Fruit fly (Drosophila melanogaster) whole organism, embryonic: ENCODE results near the gene CG6012.
A peak's percentile ranks its signal among the peaks of the same experiment; 100 is the strongest.

ENCODE experiments used
- Atf6 ChIP-seq: fragments of 200-800 bp; sonication (Bioruptor generic); IDR thresholded peaks from 2 replicates; pipeline ENCODE4 v1.3.6; 2022; ENCODE audit warnings: missing biosample characterization, missing genetic modification characterization
- B-H2 ChIP-seq: fragments of 200-800 bp; sonication (Bioruptor generic); optimal IDR thresholded peaks from 2 replicates; lab custom pipeline; 2018; ENCODE audit warnings: missing biosample characterization, mild to moderate bottlenecking, missing genetic modification characterization
- BtbVII ChIP-seq: fragments of 200-800 bp; sonication (Bioruptor generic); optimal IDR thresholded peaks from 3 replicates; lab custom pipeline; 2017; ENCODE audit warnings: missing biosample characterization, mild to moderate bottlenecking, missing genetic modification characterization
- CG10431 ChIP-seq: fragments of 200-800 bp; sonication (Bioruptor generic); optimal IDR thresholded peaks from 3 replicates; lab custom pipeline; 2018; ENCODE audit warnings: missing biosample characterization, mild to moderate bottlenecking, missing genetic modification characterization
- CG11456 ChIP-seq: fragments of 200-800 bp; sonication (Bioruptor generic); IDR thresholded peaks from 3 replicates; pipeline ENCODE4 v1.3.6; 2022; ENCODE audit warnings: missing biosample characterization, missing genetic modification characterization
- CG12744 ChIP-seq: fragments of 200-800 bp; sonication (Bioruptor generic); optimal IDR thresholded peaks from 2 replicates; lab custom pipeline; 2016; ENCODE audit warnings: missing biosample characterization, missing genetic modification characterization
- CG13287 ChIP-seq: fragments of 200-800 bp; sonication (Bioruptor generic); IDR thresholded peaks from 2 replicates; pipeline ENCODE4 v1.3.6; 2022; ENCODE audit warnings: missing biosample characterization, missing genetic modification characterization; ENCODE audit not compliant: partially characterized antibody
- CG15696 ChIP-seq: fragments of 200-800 bp; sonication (Bioruptor generic); optimal IDR thresholded peaks from 2 replicates; lab custom pipeline; 2019; ENCODE audit warnings: missing biosample characterization, mild to moderate bottlenecking, missing genetic modification characterization, moderate library complexity
- CG16815 ChIP-seq: fragments of 200-800 bp; sonication (Bioruptor generic); optimal IDR thresholded peaks from 3 replicates; lab custom pipeline; 2017; ENCODE audit warnings: missing biosample characterization, mild to moderate bottlenecking, missing genetic modification characterization
- CG1832 ChIP-seq: fragments of 200-800 bp; sonication (Bioruptor generic); optimal IDR thresholded peaks from 2 replicates; lab custom pipeline; 2017; ENCODE audit warnings: missing biosample characterization, mild to moderate bottlenecking, missing genetic modification characterization, inconsistent platforms
- CG18764 ChIP-seq: fragments of 200-800 bp; sonication (Bioruptor generic); optimal IDR thresholded peaks from 3 replicates; lab custom pipeline; 2016; ENCODE audit warnings: missing biosample characterization, missing genetic modification characterization
- CG3163 ChIP-seq: fragments of 200-800 bp; sonication (Bioruptor generic); optimal IDR thresholded peaks from 3 replicates; lab custom pipeline; 2016; ENCODE audit warnings: missing biosample characterization, missing genetic modification characterization
- CG32532 ChIP-seq: fragments of 200-800 bp; sonication (Bioruptor generic); IDR thresholded peaks from 2 replicates; pipeline ENCODE4 v1.3.6; 2022; ENCODE audit warnings: missing biosample characterization, missing genetic modification characterization
- CG33213 ChIP-seq: fragments of 200-800 bp; sonication (Bioruptor generic); optimal IDR thresholded peaks from 3 replicates; lab custom pipeline; 2016; ENCODE audit warnings: missing biosample characterization, missing genetic modification characterization
- CG34376 ChIP-seq: fragments of 200-800 bp; sonication (Bioruptor generic); optimal IDR thresholded peaks from 2 replicates; lab custom pipeline; 2018; ENCODE audit warnings: missing biosample characterization, mild to moderate bottlenecking, missing genetic modification characterization
- CG3838 ChIP-seq: fragments of 200-800 bp; sonication (Bioruptor generic); optimal IDR thresholded peaks from 3 replicates; lab custom pipeline; 2016; ENCODE audit warnings: missing biosample characterization, missing genetic modification characterization
- CG6765 ChIP-seq: fragments of 200-800 bp; sonication (Bioruptor generic); optimal IDR thresholded peaks from 3 replicates; lab custom pipeline; 2017; ENCODE audit warnings: missing biosample characterization, mild to moderate bottlenecking, missing genetic modification characterization
- CG8765 ChIP-seq: fragments of 200-800 bp; sonication (Bioruptor generic); IDR thresholded peaks from 2 replicates; pipeline ENCODE4 v1.3.6; 2022; ENCODE audit warnings: missing biosample characterization, missing genetic modification characterization
- CG9437 ChIP-seq: fragments of 200-800 bp; sonication (Bioruptor generic); optimal IDR thresholded peaks from 2 replicates; lab custom pipeline; 2018; ENCODE audit warnings: missing biosample characterization, mild to moderate bottlenecking, missing genetic modification characterization
- CG9932 ChIP-seq: fragments of 200-800 bp; sonication (Bioruptor generic); IDR thresholded peaks from 2 replicates; pipeline ENCODE4 v1.3.6; 2022; ENCODE audit warnings: missing biosample characterization, missing genetic modification characterization
- CkIIα-i1 ChIP-seq: fragments of 200-800 bp; sonication (Bioruptor generic); IDR thresholded peaks from 2 replicates; pipeline ENCODE4 v1.3.6; 2022; ENCODE audit warnings: missing biosample characterization, missing genetic modification characterization
- D ChIP-seq, 2 experiments: fragments of 200-800 bp in 1 of 2; fragments of >200 bp in 1 of 2; sonication (Bioruptor generic) in 1 of 2; optimal IDR thresholded peaks; 2 replicates in 1 of 2; 3 replicates in 1 of 2; lab custom pipeline; 2017; ENCODE audit warnings: mild to moderate bottlenecking in 1 of 2, missing biosample characterization in 1 of 2, missing genetic modification characterization in 1 of 2, missing genetic modification reagents in 1 of 2
- Dbx ChIP-seq: fragments of 200-800 bp; sonication (Bioruptor generic); IDR thresholded peaks from 3 replicates; pipeline ENCODE4 v1.3.6; 2022; ENCODE audit warnings: missing biosample characterization, missing genetic modification characterization
- E2f2 ChIP-seq: fragments of 200-800 bp; sonication (Bioruptor generic); IDR thresholded peaks from 2 replicates; pipeline ENCODE4 v1.3.6; 2022; ENCODE audit warnings: missing biosample characterization, missing genetic modification characterization
- Eip74EF ChIP-seq, 2 experiments: fragments of 200-800 bp in 1 of 2; fragments of >200 bp in 1 of 2; sonication (Bioruptor generic) in 1 of 2; optimal IDR thresholded peaks; 2 replicates each; lab custom pipeline; 2017 to 2019; ENCODE audit warnings: missing biosample characterization in 2 of 2, missing genetic modification characterization in 2 of 2, mild to moderate bottlenecking in 1 of 2, moderate library complexity in 1 of 2
- Hmr ChIP-seq: fragments of 200-800 bp; sonication (Bioruptor generic); optimal IDR thresholded peaks from 3 replicates; lab custom pipeline; 2017; ENCODE audit warnings: mild to moderate bottlenecking, missing biosample characterization, missing genetic modification reagents, missing genetic modification characterization
- Hr39 ChIP-seq: fragments of >200 bp; optimal IDR thresholded peaks from 2 replicates; lab custom pipeline; 2017
- Mad ChIP-seq: fragments of 200-800 bp; sonication (Bioruptor generic); optimal IDR thresholded peaks from 2 replicates; lab custom pipeline; 2016; ENCODE audit warnings: missing biosample characterization, missing genetic modification characterization
- Med ChIP-seq: fragments of 200-800 bp; sonication (Bioruptor generic); peaks from one replicate; lab custom pipeline; 2016; ENCODE audit warnings: missing biosample characterization, missing genetic modification characterization, mild to moderate bottlenecking, inconsistent platforms, moderate library complexity
- Nf-YC ChIP-seq: fragments of 200-800 bp; optimal IDR thresholded peaks from 3 replicates; lab custom pipeline; 2019; ENCODE audit warnings: missing biosample characterization, mild to moderate bottlenecking, missing genetic modification characterization, moderate library complexity
- NfI ChIP-seq: fragments of 200-800 bp; sonication (Bioruptor generic); optimal IDR thresholded peaks from 3 replicates; lab custom pipeline; 2018; ENCODE audit warnings: missing biosample characterization, mild to moderate bottlenecking, missing genetic modification characterization, moderate library complexity
- Scr ChIP-seq: fragments of 200-800 bp; sonication (Bioruptor generic); IDR thresholded peaks from 2 replicates; pipeline ENCODE4 v1.3.6; 2022; ENCODE audit warnings: missing biosample characterization, missing genetic modification characterization; ENCODE audit not compliant: partially characterized antibody
- TFAM ChIP-seq: fragments of 200-800 bp; sonication (Bioruptor generic); optimal IDR thresholded peaks from 2 replicates; lab custom pipeline; 2017; ENCODE audit warnings: missing biosample characterization, missing genetic modification characterization, inconsistent platforms
- ase ChIP-seq: fragments of 200-800 bp; sonication (Bioruptor generic); IDR thresholded peaks from 3 replicates; pipeline ENCODE4 v1.3.6; 2022; ENCODE audit warnings: missing biosample characterization, missing genetic modification characterization
- bbx ChIP-seq: fragments of 200-800 bp; sonication (Bioruptor generic); IDR thresholded peaks from 2 replicates; pipeline ENCODE4 v1.3.6; 2022; ENCODE audit warnings: missing biosample characterization, missing genetic modification characterization; ENCODE audit not compliant: partially characterized antibody
- caup ChIP-seq: fragments of 200-800 bp; sonication (Bioruptor generic); optimal IDR thresholded peaks from 3 replicates; lab custom pipeline; 2017; ENCODE audit warnings: missing biosample characterization, mild to moderate bottlenecking, missing genetic modification characterization, moderate library complexity; ENCODE audit not compliant: severe bottlenecking
- ci ChIP-seq: fragments of 200-800 bp; sonication (Bioruptor generic); IDR thresholded peaks from 3 replicates; pipeline ENCODE4 v1.3.6; 2022; ENCODE audit warnings: missing biosample characterization, missing genetic modification characterization
- eyg ChIP-seq: fragments of 200-800 bp; sonication (Bioruptor generic); optimal IDR thresholded peaks from 3 replicates; lab custom pipeline; 2016; ENCODE audit warnings: missing biosample characterization, missing genetic modification characterization
- gcm2 ChIP-seq: fragments of 200-800 bp; sonication (Bioruptor generic); optimal IDR thresholded peaks from 2 replicates; lab custom pipeline; 2016; ENCODE audit warnings: missing biosample characterization, missing genetic modification characterization
- gro ChIP-seq: fragments of 200-800 bp; sonication (Bioruptor generic); optimal IDR thresholded peaks from 2 replicates; lab custom pipeline; 2016; ENCODE audit warnings: missing biosample characterization, missing genetic modification characterization
- gsb ChIP-seq: fragments of 200-800 bp; sonication (Bioruptor generic); IDR thresholded peaks from 2 replicates; pipeline ENCODE4 v1.3.6; 2022; ENCODE audit warnings: missing biosample characterization, missing genetic modification characterization
- her ChIP-seq: fragments of 200-800 bp; sonication (Bioruptor generic); optimal IDR thresholded peaks from 2 replicates; lab custom pipeline; 2016; ENCODE audit warnings: missing biosample characterization, missing genetic modification characterization
- jumu ChIP-seq: fragments of 200-800 bp; sonication (Bioruptor generic); optimal IDR thresholded peaks from 3 replicates; lab custom pipeline; 2016; ENCODE audit warnings: missing biosample characterization, missing genetic modification characterization
- mirr ChIP-seq: fragments of 200-800 bp; sonication (Bioruptor generic); optimal IDR thresholded peaks from 3 replicates; lab custom pipeline; 2018; ENCODE audit warnings: missing biosample characterization, mild to moderate bottlenecking, missing genetic modification characterization
- nmo ChIP-seq: fragments of 200-800 bp; sonication (Bioruptor generic); optimal IDR thresholded peaks from 2 replicates; lab custom pipeline; 2018; ENCODE audit warnings: missing biosample characterization, mild to moderate bottlenecking, missing genetic modification characterization, moderate library complexity
- sens ChIP-seq: fragments of 200-800 bp; sonication (Bioruptor generic); peaks from one replicate; lab custom pipeline; 2016; ENCODE audit warnings: missing biosample characterization, missing genetic modification characterization
- sim ChIP-seq: fragments of 200-800 bp; sonication (Bioruptor generic); IDR thresholded peaks from 2 replicates; pipeline ENCODE4 v1.3.6; 2022; ENCODE audit warnings: missing biosample characterization, missing genetic modification characterization
- sna ChIP-seq: fragments of 200-800 bp; sonication (Bioruptor generic); IDR thresholded peaks from 2 replicates; pipeline ENCODE4 v1.3.6; 2022; ENCODE audit warnings: missing biosample characterization, missing genetic modification characterization; ENCODE audit not compliant: partially characterized antibody
- sug ChIP-seq: fragments of 200-800 bp; optimal IDR thresholded peaks from 2 replicates; lab custom pipeline; 2019; ENCODE audit warnings: missing biosample characterization, mild to moderate bottlenecking, missing genetic modification characterization, moderate library complexity
- vvl ChIP-seq: fragments of 200-800 bp; sonication (Bioruptor generic); IDR thresholded peaks from 2 replicates; pipeline ENCODE4 v1.3.6; 2022; ENCODE audit warnings: missing biosample characterization, missing genetic modification characterization
- wek ChIP-seq: fragments of 200-800 bp; sonication (Bioruptor generic); optimal IDR thresholded peaks from 3 replicates; lab custom pipeline; 2018; ENCODE audit warnings: missing biosample characterization, mild to moderate bottlenecking, missing genetic modification characterization, moderate library complexity

CG6012 gene

DNA sequence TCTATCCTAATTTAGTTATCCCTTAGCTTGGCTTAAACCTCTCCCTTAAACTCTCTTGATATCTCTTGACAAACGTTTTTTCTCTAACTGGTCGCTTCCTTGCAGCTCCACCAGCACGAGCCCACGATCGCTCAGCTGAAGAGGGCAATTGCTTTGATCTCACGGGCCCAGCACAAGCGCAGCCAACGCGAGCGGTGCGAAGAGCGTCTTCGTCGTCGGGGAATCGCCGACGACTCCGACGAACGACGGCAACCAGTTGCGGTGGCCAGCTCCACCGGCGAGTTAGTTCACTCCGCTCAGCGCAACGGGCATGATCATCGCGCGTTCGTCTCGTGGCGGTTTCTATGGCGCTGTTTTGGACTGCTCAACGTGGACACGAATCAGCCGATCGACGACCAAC, 19.6 kb upstream of the CG6012 start:
- TF ChIP-seq B-H2, result no peak
- TF ChIP-seq CG15696 (tag; lab: Kevin White, UChicago), result no peak
- TF ChIP-seq vvl (GFP tag; lab: Robert Waterston, UW), result 0 out of 2 replicates have a peak, but pooled peaks have one; percentile 31
- TF ChIP-seq Eip74EF (GFP tag; optimal IDR thresholded peaks at IDR 0.05; lab: Kevin White, UChicago), result no peak
- no peak for TF ChIP-seq NfI (GFP tag; lab: Kevin White, UChicago)
- TF ChIP-seq gsb (GFP tag; lab: Robert Waterston, UW), result peak; percentile 44; the same call in 1 of the 2 replicates
- TF ChIP-seq D (optimal IDR thresholded peaks at IDR 0.05; lab: Kevin White, UChicago), result no peak
- no peak for TF ChIP-seq D (GFP tag; optimal IDR thresholded peaks at IDR 0.05; lab: Kevin White, UChicago)
- no peak for TF ChIP-seq E2f2
- TF ChIP-seq TFAM, result no peak
- peak; percentile 47; the same call in 1 of the 2 replicates for TF ChIP-seq bbx (GFP tag; lab: Robert Waterston, UW)
- TF ChIP-seq Scr (GFP tag; lab: Robert Waterston, UW), result peak; percentile 33
- peak; percentile 85 for TF ChIP-seq CG3163 (GFP tag; lab: Kevin White, UChicago)
- no peak for TF ChIP-seq gcm2 (GFP tag; lab: Kevin White, UChicago)
- TF ChIP-seq CG8765 (GFP tag; lab: Robert Waterston, UW), result no peak
- TF ChIP-seq Dbx (GFP tag; lab: Robert Waterston, UW), result 0 out of 3 replicates have a peak, but pooled peaks have one; percentile 37
- peak; percentile 54 for TF ChIP-seq CG34376 (GFP tag; lab: Kevin White, UChicago)
- TF ChIP-seq Med (GFP tag; lab: Kevin White, UChicago), result peak; percentile 90
- no peak for TF ChIP-seq eyg (GFP tag; lab: Kevin White, UChicago)
- TF ChIP-seq jumu, result no peak
- peak; percentile 66; the same call in 2 of the 3 replicates for TF ChIP-seq ci (GFP tag; lab: Robert Waterston, UW)
- no peak for TF ChIP-seq Hr39 (lab: Kevin White, UChicago)
- no peak for TF ChIP-seq CG3838 (GFP tag; lab: Kevin White, UChicago)
- TF ChIP-seq CG9437 (GFP tag; lab: Kevin White, UChicago), result no peak
- no peak for TF ChIP-seq wek (GFP tag; lab: Kevin White, UChicago)
- TF ChIP-seq sens (GFP tag; lab: Kevin White, UChicago), result peak; percentile 68
- TF ChIP-seq mirr (GFP tag; lab: Kevin White, UChicago), result peak; percentile 25
- peak; percentile 0 for TF ChIP-seq Hmr (GFP tag; lab: Kevin White, UChicago)
- peak; percentile 1 for TF ChIP-seq BtbVII (GFP tag; lab: Kevin White, UChicago)
- no peak for TF ChIP-seq CG12744 (GFP tag; lab: Kevin White, UChicago)
- TF ChIP-seq Nf-YC (tag; lab: Kevin White, UChicago), result peak; percentile 30
- TF ChIP-seq CG9932 (GFP tag; lab: Robert Waterston, UW), result peak; percentile 39; the same call in 1 of the 2 replicates
- no peak for TF ChIP-seq Mad (GFP tag; lab: Kevin White, UChicago)
- TF ChIP-seq CG32532 (GFP tag; lab: Robert Waterston, UW), result peak; percentile 52; the same call in 1 of the 2 replicates
- TF ChIP-seq CG18764 (GFP tag; lab: Kevin White, UChicago), result no peak
- peak; percentile 29; the same call in 1 of the 2 replicates for TF ChIP-seq Atf6 (GFP tag; lab: Robert Waterston, UW)
- no peak for TF ChIP-seq sna (GFP tag; lab: Robert Waterston, UW)
- TF ChIP-seq caup, result peak; percentile 10
- TF ChIP-seq her, result peak; percentile 34
- TF ChIP-seq sim (GFP tag; lab: Robert Waterston, UW), result no peak
- TF ChIP-seq nmo (GFP tag; lab: Kevin White, UChicago), result no peak
- TF ChIP-seq gro, result no peak
- no peak for TF ChIP-seq CG1832 (GFP tag; lab: Kevin White, UChicago)
- TF ChIP-seq CG6765 (GFP tag; lab: Kevin White, UChicago), result peak; percentile 18
- no peak for TF ChIP-seq ase (GFP tag; lab: Robert Waterston, UW)
- TF ChIP-seq CG33213, result no peak
- TF ChIP-seq CG11456 (GFP tag; lab: Robert Waterston, UW), result no peak
- TF ChIP-seq CG16815, result no peak
- peak; percentile 59 for TF ChIP-seq CG13287 (GFP tag; lab: Robert Waterston, UW)
- TF ChIP-seq CkIIα-i1 (GFP tag; lab: Robert Waterston, UW), result no peak
- TF ChIP-seq sug (tag; lab: Kevin White, UChicago), result peak; percentile 43
- TF ChIP-seq CG10431, result no peak
